Worm (Caenorhabditis elegans) whole organism, L2 larva: Measurements from ENCODE around the gene F14H3.15.

Experiments used
- F13H6.1 ChIP-seq: sonication (generic microtip); optimal IDR thresholded peaks from 2 replicates; lab custom pipeline; 2016; ENCODE audit warnings: missing genetic modification characterization, missing compliant biosample characterization
- R02D3.7 ChIP-seq: fragments of 150-350 bp; optimal IDR thresholded peaks from 2 replicates; lab custom pipeline; 2014; ENCODE audit warnings: missing biosample characterization, missing genetic modification characterization
- alr-1 ChIP-seq: fragments of 150-350 bp; optimal IDR thresholded peaks from 2 replicates; lab custom pipeline; 2014; ENCODE audit warnings: missing biosample characterization, missing genetic modification characterization
- aly-2 ChIP-seq: fragments of 150-350 bp; optimal IDR thresholded peaks from 2 replicates; lab custom pipeline; 2014; ENCODE audit warnings: missing biosample characterization, missing genetic modification characterization
- ama-1 ChIP-seq: fragments of 150-350 bp; optimal IDR thresholded peaks from 2 replicates; lab custom pipeline; 2018; ENCODE audit warnings: inconsistent platforms
- crh-2 ChIP-seq: sonication (generic microtip); optimal IDR thresholded peaks from 2 replicates; lab custom pipeline; 2017; ENCODE audit warnings: missing biosample characterization, missing genetic modification characterization
- dmd-4 ChIP-seq: sonication (generic microtip); optimal IDR thresholded peaks from 2 replicates; lab custom pipeline; 2017; ENCODE audit warnings: missing biosample characterization, missing genetic modification characterization
- elt-1 ChIP-seq: fragments of 150-350 bp; optimal IDR thresholded peaks from 2 replicates; lab custom pipeline; 2014; ENCODE audit warnings: missing biosample characterization, missing genetic modification characterization
- elt-3 ChIP-seq: sonication (generic microtip); optimal IDR thresholded peaks from 2 replicates; lab custom pipeline; 2017; ENCODE audit warnings: missing biosample characterization, missing genetic modification characterization
- fos-1 ChIP-seq: fragments of 150-350 bp; optimal IDR thresholded peaks from 2 replicates; lab custom pipeline; 2014; ENCODE audit warnings: missing biosample characterization, missing genetic modification characterization
- lin-11 ChIP-seq: fragments of 150-350 bp; sonication (generic microtip); optimal IDR thresholded peaks from 2 replicates; lab custom pipeline; 2014; ENCODE audit warnings: missing biosample characterization, missing genetic modification characterization, inconsistent platforms, mixed read lengths
- lin-13 ChIP-seq: fragments of 150-350 bp; optimal IDR thresholded peaks from 2 replicates; lab custom pipeline; 2014; ENCODE audit warnings: missing biosample characterization, missing genetic modification reagents, missing genetic modification characterization
- lin-39 ChIP-seq: fragments of 150-350 bp; optimal IDR thresholded peaks from 2 replicates; lab custom pipeline; 2014; ENCODE audit warnings: missing biosample characterization, missing genetic modification reagents, missing genetic modification characterization
- lsy-2 ChIP-seq, 2 experiments: fragments of 150-350 bp in 1 of 2; sonication (generic microtip) in 1 of 2; optimal IDR thresholded peaks; 2 replicates each; lab custom pipeline; 2014 to 2017; ENCODE audit warnings: missing biosample characterization in 2 of 2, missing genetic modification characterization in 2 of 2
- mab-5 ChIP-seq: fragments of 150-350 bp; optimal IDR thresholded peaks from 2 replicates; lab custom pipeline; 2014; ENCODE audit warnings: missing biosample characterization, missing genetic modification characterization
- mbf-1 ChIP-seq: sonication (generic microtip); optimal IDR thresholded peaks from 2 replicates; lab custom pipeline; 2017; ENCODE audit warnings: missing biosample characterization, missing genetic modification characterization
- mdl-1 ChIP-seq, 2 experiments: fragments of 150-350 bp in 1 of 2; sonication (generic microtip) in 1 of 2; optimal IDR thresholded peaks; 2 replicates each; lab custom pipeline; 2017; ENCODE audit warnings: missing biosample characterization in 2 of 2, missing genetic modification characterization in 2 of 2
- nhr-10 ChIP-seq: sonication (generic microtip); optimal IDR thresholded peaks from 2 replicates; lab custom pipeline; 2017; ENCODE audit warnings: missing biosample characterization, missing genetic modification characterization
- nhr-11 ChIP-seq: fragments of 150-350 bp; optimal IDR thresholded peaks from 2 replicates; lab custom pipeline; 2014; ENCODE audit warnings: missing biosample characterization, missing genetic modification characterization
- nhr-12 ChIP-seq: fragments of 150-350 bp; optimal IDR thresholded peaks from 2 replicates; lab custom pipeline; 2014; ENCODE audit warnings: missing biosample characterization, missing genetic modification characterization
- nhr-129 ChIP-seq: fragments of 150-350 bp; optimal IDR thresholded peaks from 2 replicates; lab custom pipeline; 2014; ENCODE audit warnings: missing biosample characterization, missing genetic modification characterization
- nhr-21 ChIP-seq: fragments of 150-350 bp; optimal IDR thresholded peaks from 2 replicates; lab custom pipeline; 2014; ENCODE audit warnings: missing biosample characterization, missing genetic modification characterization
- nhr-23 ChIP-seq: fragments of 150-350 bp; optimal IDR thresholded peaks from 2 replicates; lab custom pipeline; 2014; ENCODE audit warnings: missing biosample characterization, missing genetic modification reagents, missing genetic modification characterization
- nhr-237 ChIP-seq: fragments of 150-350 bp; optimal IDR thresholded peaks from 2 replicates; lab custom pipeline; 2014; ENCODE audit warnings: missing biosample characterization, missing genetic modification characterization
- nhr-25 ChIP-seq: fragments of 150-350 bp; sonication (generic microtip); optimal IDR thresholded peaks from 3 replicates; lab custom pipeline; 2014; ENCODE audit warnings: missing biosample characterization, missing genetic modification characterization
- nhr-6 ChIP-seq: fragments of 150-350 bp; optimal IDR thresholded peaks from 2 replicates; lab custom pipeline; 2014; ENCODE audit warnings: missing biosample characterization, missing genetic modification characterization
- nhr-77 ChIP-seq: fragments of 150-350 bp; optimal IDR thresholded peaks from 2 replicates; lab custom pipeline; 2014; ENCODE audit warnings: missing biosample characterization, missing genetic modification characterization
- peb-1 ChIP-seq: fragments of 150-350 bp; optimal IDR thresholded peaks from 2 replicates; lab custom pipeline; 2014; ENCODE audit warnings: missing biosample characterization, missing genetic modification characterization
- sem-4 ChIP-seq: fragments of 150-350 bp; optimal IDR thresholded peaks from 2 replicates; lab custom pipeline; 2014; ENCODE audit warnings: missing biosample characterization, missing genetic modification reagents, missing genetic modification characterization
- skn-1 ChIP-seq: sonication (generic microtip); optimal IDR thresholded peaks from 2 replicates; lab custom pipeline; 2017; ENCODE audit warnings: missing biosample characterization, missing genetic modification characterization
- sma-3 ChIP-seq: sonication (generic microtip); optimal IDR thresholded peaks from 2 replicates; lab custom pipeline; 2016; ENCODE audit warnings: missing genetic modification reagents, missing genetic modification characterization, missing compliant biosample characterization
- sma-9 ChIP-seq, 2 experiments: fragments of 150-350 bp in 1 of 2; sonication (generic microtip) in 1 of 2; optimal IDR thresholded peaks; 2 replicates each; lab custom pipeline; 2014 to 2016; ENCODE audit warnings: missing genetic modification characterization in 2 of 2, mild to moderate bottlenecking in 1 of 2, missing biosample characterization in 1 of 2, missing compliant biosample characterization in 1 of 2, missing genetic modification reagents in 1 of 2, moderate library complexity in 1 of 2
- unc-39 ChIP-seq: fragments of 150-350 bp; optimal IDR thresholded peaks from 2 replicates; lab custom pipeline; 2014; ENCODE audit warnings: missing biosample characterization, missing genetic modification characterization
- unc-55 ChIP-seq: fragments of 150-350 bp; sonication (generic microtip); optimal IDR thresholded peaks from 3 replicates; lab custom pipeline; 2014; ENCODE audit warnings: missing biosample characterization, missing genetic modification reagents, missing genetic modification characterization
- zag-1 ChIP-seq: fragments of 150-350 bp; optimal IDR thresholded peaks from 2 replicates; lab custom pipeline; 2014; ENCODE audit warnings: missing biosample characterization, missing genetic modification characterization
- ztf-11 ChIP-seq: sonication (generic microtip); optimal IDR thresholded peaks from 2 replicates; lab custom pipeline; 2017; ENCODE audit warnings: missing biosample characterization, missing genetic modification characterization
- ztf-4 ChIP-seq: fragments of 150-350 bp; optimal IDR thresholded peaks from 2 replicates; lab custom pipeline; 2014; ENCODE audit warnings: missing biosample characterization, missing genetic modification characterization

The F14H3.15 gene

ce11 chrV:16031571-16031970 is 28.5 kb downstream of the F14H3.15 start, which contains the start of gene T10C6.7:
Gene T10C6.7, minus strand, starts transcription at chrV:16031713.
- TF ChIP-seq F13H6.1 (tag; lab: Kevin White, UChicago) (no peak), elt-1 (tag; lab: Kevin White, UChicago) (no peak), nhr-23 (no peak), alr-1 (tag; lab: Kevin White, UChicago) (no peak), dmd-4 (tag; lab: Kevin White, UChicago) (no peak), nhr-11 (tag; lab: Kevin White, UChicago) (no peak), lin-11 (tag; lab: Kevin White, UChicago) (no peak), zag-1 (tag; lab: Kevin White, UChicago) (no peak), unc-55 (GFP tag; lab: Kevin White, UChicago) (no peak), lin-39 (tag; lab: Kevin White, UChicago) (no peak), nhr-21 (tag; lab: Kevin White, UChicago) (no peak), nhr-237 (tag; lab: Kevin White, UChicago) (no peak)

- TF ChIP-seq nhr-129 (tag; lab: Kevin White, UChicago) (no peak), crh-2 (tag; lab: Kevin White, UChicago) (no peak), nhr-23 (no peak), fos-1 (tag; lab: Kevin White, UChicago) (no peak), nhr-10 (tag; lab: Kevin White, UChicago) (no peak), nhr-77 (tag; lab: Kevin White, UChicago) (no peak), mbf-1 (no peak)
Measured at ce11 chrV:16029237-16029636, 30.8 kb downstream of the F14H3.15 start.

- TF ChIP-seq lin-13 (GFP tag; lab: Kevin White, UChicago) = no peak
- no peak for TF ChIP-seq sma-9 (GFP tag; optimal IDR thresholded peaks at IDR 0.05; lab: Kevin White, UChicago)
- no peak for TF ChIP-seq sma-9 (tag; optimal IDR thresholded peaks at IDR 0.05; lab: Kevin White, UChicago)
- TF ChIP-seq nhr-237 (tag; lab: Kevin White, UChicago) = no peak
- TF ChIP-seq crh-2 (tag; lab: Kevin White, UChicago) = no peak
- no peak for TF ChIP-seq skn-1
- TF ChIP-seq R02D3.7 (tag; lab: Kevin White, UChicago) = no peak
- no peak for TF ChIP-seq fos-1 (tag; lab: Kevin White, UChicago)
- TF ChIP-seq nhr-25 (tag; lab: Kevin White, UChicago) = no peak
- TF ChIP-seq sma-3 (GFP tag; lab: Kevin White, UChicago) = no peak
- TF ChIP-seq aly-2 (tag; lab: Kevin White, UChicago) = no peak
- TF ChIP-seq ama-1 (lab: Kevin White, UChicago) = no peak
- TF ChIP-seq F13H6.1 (tag; lab: Kevin White, UChicago) = no peak
- TF ChIP-seq nhr-10 (tag; lab: Kevin White, UChicago) = no peak
- TF ChIP-seq ztf-4 (tag; lab: Kevin White, UChicago) = no peak
- TF ChIP-seq mab-5 = no peak
- no peak for TF ChIP-seq nhr-6 (tag; lab: Kevin White, UChicago)
- TF ChIP-seq sem-4 (tag; lab: Kevin White, UChicago) = no peak
- no peak for TF ChIP-seq peb-1
- no peak for TF ChIP-seq lin-11 (tag; lab: Kevin White, UChicago)
- TF ChIP-seq elt-3 = no peak
Measured at ce11 chrV:16024917-16025316, 35.1 kb downstream of the F14H3.15 start.

ce11 chrV:16024300-16024699 is 35.7 kb downstream of the F14H3.15 start, which contains the start of gene T10C6.6:
Gene T10C6.6, plus strand, starts transcription at chrV:16024326.
- no peak for TF ChIP-seq ztf-11 (tag; lab: Kevin White, UChicago)
- no peak for TF ChIP-seq mab-5
- TF ChIP-seq nhr-12 (tag; lab: Kevin White, UChicago) = no peak
- no peak for TF ChIP-seq R02D3.7 (tag; lab: Kevin White, UChicago)
- TF ChIP-seq ama-1 (lab: Kevin White, UChicago) = no peak
- TF ChIP-seq lin-39 (tag; lab: Kevin White, UChicago) = no peak
- no peak for TF ChIP-seq peb-1
- TF ChIP-seq nhr-237 (tag; lab: Kevin White, UChicago) = no peak
- no peak for TF ChIP-seq aly-2 (tag; lab: Kevin White, UChicago)
- TF ChIP-seq ztf-4 (tag; lab: Kevin White, UChicago) = no peak
- TF ChIP-seq lsy-2 (tag; optimal IDR thresholded peaks at IDR 0.05; lab: Kevin White, UChicago) = no peak
- no peak for TF ChIP-seq dmd-4 (tag; lab: Kevin White, UChicago)
- TF ChIP-seq mdl-1 (tag; optimal IDR thresholded peaks at IDR 0.05; lab: Kevin White, UChicago) = no peak
- no peak for TF ChIP-seq alr-1 (tag; lab: Kevin White, UChicago)
- no peak for TF ChIP-seq unc-39 (tag; lab: Kevin White, UChicago)
- TF ChIP-seq skn-1 = no peak
- TF ChIP-seq, all 48 proteins: peak for 0
